Worm (Caenorhabditis elegans) whole organism, mixed stage, embryonic: Measurements from ENCODE around the gene fbxa-1.

ENCODE experiments used
- M03D4.4 ChIP-seq: sonication (generic microtip); optimal IDR thresholded peaks from 2 replicates; lab custom pipeline; 2017; ENCODE audit warnings: mild to moderate bottlenecking, missing genetic modification characterization, missing compliant biosample characterization
- blmp-1 ChIP-seq: fragments of 150-350 bp; optimal IDR thresholded peaks from 2 replicates; lab custom pipeline; 2014; ENCODE audit warnings: missing biosample characterization, missing genetic modification characterization
- ceh-39 ChIP-seq: fragments of 150-350 bp; optimal IDR thresholded peaks from 2 replicates; lab custom pipeline; 2014; ENCODE audit warnings: missing biosample characterization, missing genetic modification characterization
- ceh-43 ChIP-seq: fragments of 200-800 bp; sonication (Bioruptor generic); optimal IDR thresholded peaks from 2 replicates; lab custom pipeline; 2018; ENCODE audit warnings: mild to moderate bottlenecking, missing genetic modification characterization, moderate library complexity, missing compliant biosample characterization
- ceh-83 ChIP-seq: fragments of 200-800 bp; sonication (Bioruptor generic); optimal IDR thresholded peaks from 2 replicates; lab custom pipeline; 2018; ENCODE audit warnings: mild to moderate bottlenecking, missing genetic modification characterization, missing compliant biosample characterization
- ces-1 ChIP-seq: fragments of 150-350 bp; optimal IDR thresholded peaks from 2 replicates; lab custom pipeline; 2014; ENCODE audit warnings: missing biosample characterization, missing genetic modification reagents, missing genetic modification characterization
- cnd-1 ChIP-seq: fragments of 200-800 bp; sonication (Bioruptor generic); optimal IDR thresholded peaks from 2 replicates; lab custom pipeline; 2018; ENCODE audit warnings: mild to moderate bottlenecking, missing genetic modification characterization, missing compliant biosample characterization
- elt-1 ChIP-seq: sonication (generic microtip); optimal IDR thresholded peaks from 2 replicates; lab custom pipeline; 2017; ENCODE audit warnings: missing genetic modification characterization, mild to moderate bottlenecking, missing compliant biosample characterization, antibody characterized with exemption, moderate library complexity, borderline replicate concordance; ENCODE audit not compliant: insufficient read depth
- elt-3 ChIP-seq: fragments of 150-350 bp; optimal IDR thresholded peaks from 2 replicates; lab custom pipeline; 2014; ENCODE audit warnings: missing biosample characterization, missing genetic modification characterization
- flh-1 ChIP-seq: fragments of 200-800 bp; sonication (Bioruptor generic); optimal IDR thresholded peaks from 2 replicates; lab custom pipeline; 2018; ENCODE audit warnings: mild to moderate bottlenecking, missing genetic modification characterization, moderate library complexity, missing compliant biosample characterization
- hlh-1 ChIP-seq: fragments of 150-350 bp; optimal IDR thresholded peaks from 2 replicates; lab custom pipeline; 2014; ENCODE audit warnings: missing biosample characterization, missing genetic modification reagents, missing genetic modification characterization
- lin-13 ChIP-seq: fragments of 150-350 bp; optimal IDR thresholded peaks from 2 replicates; lab custom pipeline; 2014; ENCODE audit warnings: missing biosample characterization, missing genetic modification characterization
- lin-32 ChIP-seq: fragments of 200-800 bp; sonication (Bioruptor generic); optimal IDR thresholded peaks from 2 replicates; lab custom pipeline; 2018; ENCODE audit warnings: mild to moderate bottlenecking, missing genetic modification characterization, missing compliant biosample characterization
- lsy-2 ChIP-seq: fragments of 150-350 bp; optimal IDR thresholded peaks from 2 replicates; lab custom pipeline; 2014; ENCODE audit warnings: missing biosample characterization, missing genetic modification characterization
- mab-5 ChIP-seq: fragments of 150-350 bp; optimal IDR thresholded peaks from 2 replicates; lab custom pipeline; 2014; ENCODE audit warnings: missing biosample characterization, missing genetic modification characterization
- mep-1 ChIP-seq: fragments of 150-350 bp; optimal IDR thresholded peaks from 2 replicates; lab custom pipeline; 2017; ENCODE audit warnings: missing biosample characterization, missing genetic modification reagents, missing genetic modification characterization, inconsistent platforms
- mls-2 ChIP-seq: sonication (generic microtip); optimal IDR thresholded peaks from 2 replicates; lab custom pipeline; 2016; ENCODE audit warnings: mild to moderate bottlenecking, missing genetic modification characterization, moderate library complexity, missing compliant biosample characterization
- nhr-237 ChIP-seq: fragments of 150-350 bp; optimal IDR thresholded peaks from 2 replicates; lab custom pipeline; 2014; ENCODE audit warnings: missing biosample characterization, missing genetic modification characterization
- nhr-28 ChIP-seq: fragments of 150-350 bp; optimal IDR thresholded peaks from 2 replicates; lab custom pipeline; 2014; ENCODE audit warnings: missing biosample characterization, missing genetic modification characterization
- nhr-76 ChIP-seq: sonication (generic microtip); optimal IDR thresholded peaks from 2 replicates; lab custom pipeline; 2017; ENCODE audit warnings: missing biosample characterization, missing genetic modification characterization
- pha-4 ChIP-seq: fragments of 150-350 bp; optimal IDR thresholded peaks from 2 replicates; lab custom pipeline; 2018; ENCODE audit warnings: missing biosample characterization, missing genetic modification reagents, missing genetic modification characterization
- sem-2 ChIP-seq: fragments of 200-800 bp; sonication (Bioruptor generic); optimal IDR thresholded peaks from 2 replicates; lab custom pipeline; 2018; ENCODE audit warnings: mild to moderate bottlenecking, missing genetic modification characterization, missing compliant biosample characterization
- snpc-4 ChIP-seq: fragments of 150-350 bp; optimal IDR thresholded peaks from 2 replicates; lab custom pipeline; 2014; ENCODE audit warnings: missing biosample characterization, missing genetic modification characterization
- sptf-1 ChIP-seq: sonication (generic microtip); optimal IDR thresholded peaks from 2 replicates; lab custom pipeline; 2017; ENCODE audit warnings: mild to moderate bottlenecking, missing genetic modification characterization, moderate library complexity, missing compliant biosample characterization
- tbx-8 ChIP-seq: fragments of 200-800 bp; sonication (Bioruptor generic); optimal IDR thresholded peaks from 2 replicates; lab custom pipeline; 2018; ENCODE audit warnings: mild to moderate bottlenecking, missing genetic modification characterization, moderate library complexity, missing compliant biosample characterization
- unc-120 ChIP-seq: sonication (generic microtip); optimal IDR thresholded peaks from 2 replicates; lab custom pipeline; 2017; ENCODE audit warnings: missing genetic modification characterization, missing compliant biosample characterization; ENCODE audit not compliant: poor library complexity, severe bottlenecking
- unc-39 ChIP-seq: fragments of 150-350 bp; optimal IDR thresholded peaks from 2 replicates; lab custom pipeline; 2014; ENCODE audit warnings: missing biosample characterization, missing genetic modification characterization
- unc-62 ChIP-seq: fragments of 150-350 bp; optimal IDR thresholded peaks from 2 replicates; lab custom pipeline; 2014; ENCODE audit warnings: missing biosample characterization, missing genetic modification reagents, missing genetic modification characterization
- zip-8 ChIP-seq: fragments of 150-350 bp; optimal IDR thresholded peaks from 2 replicates; lab custom pipeline; 2014; ENCODE audit warnings: missing biosample characterization, missing genetic modification characterization

Gene fbxa-1

DNA sequence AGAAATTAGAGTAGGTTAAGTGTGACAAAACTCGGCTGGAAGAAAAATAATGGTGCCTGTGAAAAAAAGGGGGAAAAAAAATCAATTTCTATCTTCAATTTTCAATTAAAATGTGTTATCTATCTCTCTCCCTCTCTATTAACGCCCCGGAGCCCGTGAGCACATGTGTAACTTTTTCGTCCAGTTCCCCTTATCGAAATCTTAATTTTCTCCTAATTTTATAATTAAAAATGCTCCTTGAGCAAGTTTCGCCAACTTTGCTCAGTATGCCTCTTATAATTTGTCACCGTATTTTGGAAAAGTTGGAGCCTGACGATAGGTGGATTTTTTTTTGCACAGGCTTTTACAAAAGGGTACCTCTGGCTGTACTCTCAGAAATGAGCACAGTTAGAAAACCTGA, at the start of gene fbxa-1, which contains the start of gene Y54F10BM.20:
Gene fbxa-1, minus strand, starts transcription at position 101 of the 400 bp plus-strand sequence.
Gene Y54F10BM.20, plus strand, starts transcription at position 231 of the 400 bp plus-strand sequence.
- no peak for TF ChIP-seq nhr-237 (tag; lab: Kevin White, UChicago)
- TF ChIP-seq elt-1 (tag; lab: Kevin White, UChicago), result no peak
- no peak for TF ChIP-seq hlh-1 (tag; lab: Kevin White, UChicago)
- TF ChIP-seq ceh-83 (GFP tag; lab: Kevin White, UChicago), result no peak
- TF ChIP-seq lin-32 (GFP tag; lab: Kevin White, UChicago), result no peak
- no peak for TF ChIP-seq ces-1 (GFP tag; lab: Kevin White, UChicago)

DNA sequence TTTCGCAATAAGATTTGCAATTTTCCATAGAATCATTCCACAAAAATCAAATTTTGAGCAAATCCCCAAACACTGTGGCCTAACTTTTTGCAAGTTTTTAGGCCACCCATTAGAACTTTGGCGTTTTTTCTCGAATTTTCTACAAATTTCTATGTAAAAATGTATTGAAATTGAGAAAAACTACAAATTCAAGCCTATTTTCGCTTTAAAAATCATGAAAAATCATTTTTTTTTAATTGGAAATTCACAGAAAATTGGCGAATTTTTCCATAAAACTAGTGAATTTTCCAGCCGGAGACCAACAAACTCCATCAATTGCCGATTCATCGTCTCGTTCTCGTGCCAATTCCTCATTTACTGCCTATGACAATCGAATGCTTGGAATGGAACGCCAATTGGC, 42.0 kb upstream of the fbxa-1 start:
- no peak for TF ChIP-seq mls-2 (tag; lab: Kevin White, UChicago)
- TF ChIP-seq pha-4 (tag; lab: Kevin White, UChicago), result no peak
- TF ChIP-seq flh-1, result no peak
- no peak for TF ChIP-seq lsy-2 (tag; lab: Kevin White, UChicago)

DNA sequence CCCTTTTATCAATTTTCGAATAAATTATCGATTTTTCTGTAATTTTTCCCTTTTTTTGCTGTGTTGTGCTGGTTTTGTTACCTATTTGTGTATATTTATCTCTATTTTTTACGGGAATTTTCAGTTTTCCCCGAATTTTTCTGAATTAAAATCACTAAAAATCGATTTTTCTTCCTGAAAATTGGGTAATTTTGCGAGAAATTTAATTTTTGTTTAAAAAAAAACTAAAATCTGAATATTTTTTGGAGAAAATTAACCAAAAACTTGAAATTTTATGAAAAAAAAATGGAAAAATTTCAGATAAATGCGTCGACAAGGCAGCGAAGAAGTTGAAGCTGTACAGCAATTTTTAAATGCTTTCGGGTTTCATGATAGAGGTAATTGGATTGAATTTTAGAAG, 39.4 kb upstream of the fbxa-1 start, which contains the start of gene gip-1:
Gene gip-1, plus strand, starts transcription at position 301 of the 400 bp plus-strand sequence.
- TF ChIP-seq unc-120 (tag; lab: Kevin White, UChicago), result no peak
- no peak for TF ChIP-seq elt-3 (tag; lab: Kevin White, UChicago)
- TF ChIP-seq nhr-76 (tag; lab: Kevin White, UChicago), result no peak
- no peak for TF ChIP-seq ceh-39 (tag; lab: Kevin White, UChicago)
- no peak for TF ChIP-seq ceh-43 (GFP tag; lab: Kevin White, UChicago)
- no peak for TF ChIP-seq ceh-83 (GFP tag; lab: Kevin White, UChicago)
- TF ChIP-seq hlh-1 (tag; lab: Kevin White, UChicago), result no peak
- no peak for TF ChIP-seq blmp-1 (tag; lab: Kevin White, UChicago)
- no peak for TF ChIP-seq tbx-8 (GFP tag; lab: Kevin White, UChicago)
- TF ChIP-seq ces-1 (GFP tag; lab: Kevin White, UChicago), result no peak
- TF ChIP-seq mep-1 (tag; lab: Kevin White, UChicago), result no peak
- TF ChIP-seq zip-8, result no peak
- no peak for TF ChIP-seq lsy-2 (tag; lab: Kevin White, UChicago)
- TF ChIP-seq mab-5 (tag; lab: Kevin White, UChicago), result no peak
- TF ChIP-seq sem-2, result no peak
- no peak for TF ChIP-seq unc-39 (tag; lab: Kevin White, UChicago)
- TF ChIP-seq M03D4.4 (tag; lab: Kevin White, UChicago), result no peak
- no peak for TF ChIP-seq snpc-4 (tag; lab: Kevin White, UChicago)
- TF ChIP-seq, all 35 proteins: peak for 0

DNA sequence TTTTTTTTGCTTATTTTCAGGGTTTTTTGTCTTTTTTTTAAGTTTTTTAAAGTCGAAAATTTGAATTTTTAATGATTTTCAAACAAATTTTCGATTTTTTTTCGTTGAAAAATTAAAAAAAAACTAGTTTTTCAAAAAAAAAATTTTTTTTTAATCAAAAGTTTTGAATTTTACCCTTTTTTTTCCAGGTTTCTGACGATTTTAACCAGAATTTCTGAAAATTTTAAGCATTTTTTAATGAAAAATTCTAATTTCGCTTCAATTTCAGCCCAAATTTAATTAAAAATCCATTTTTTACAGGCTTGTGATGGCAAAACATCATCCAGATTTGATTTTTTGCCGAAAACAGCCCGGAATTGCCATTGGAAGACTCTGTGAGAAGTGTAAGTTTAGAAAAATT, 35.3 kb upstream of the fbxa-1 start, which contains the start of gene phf-5:
Gene phf-5, plus strand, starts transcription at position 301 of the 400 bp plus-strand sequence.
- TF ChIP-seq nhr-76 (tag; lab: Kevin White, UChicago) (no peak), lin-32 (GFP tag; lab: Kevin White, UChicago) (no peak), elt-1 (tag; lab: Kevin White, UChicago) (no peak), elt-3 (tag; lab: Kevin White, UChicago) (no peak), mab-5 (tag; lab: Kevin White, UChicago) (no peak), hlh-1 (tag; lab: Kevin White, UChicago) (no peak), nhr-28 (tag; lab: Kevin White, UChicago) (no peak), unc-39 (tag; lab: Kevin White, UChicago) (no peak), nhr-237 (tag; lab: Kevin White, UChicago) (no peak), blmp-1 (tag; lab: Kevin White, UChicago) (no peak), lin-13 (no peak), ceh-83 (GFP tag; lab: Kevin White, UChicago) (no peak), cnd-1 (tag; lab: Kevin White, UChicago) (no peak), snpc-4 (tag; lab: Kevin White, UChicago) (no peak), lsy-2 (tag; lab: Kevin White, UChicago) (no peak), unc-62 (GFP tag; lab: Kevin White, UChicago) (no peak)

DNA sequence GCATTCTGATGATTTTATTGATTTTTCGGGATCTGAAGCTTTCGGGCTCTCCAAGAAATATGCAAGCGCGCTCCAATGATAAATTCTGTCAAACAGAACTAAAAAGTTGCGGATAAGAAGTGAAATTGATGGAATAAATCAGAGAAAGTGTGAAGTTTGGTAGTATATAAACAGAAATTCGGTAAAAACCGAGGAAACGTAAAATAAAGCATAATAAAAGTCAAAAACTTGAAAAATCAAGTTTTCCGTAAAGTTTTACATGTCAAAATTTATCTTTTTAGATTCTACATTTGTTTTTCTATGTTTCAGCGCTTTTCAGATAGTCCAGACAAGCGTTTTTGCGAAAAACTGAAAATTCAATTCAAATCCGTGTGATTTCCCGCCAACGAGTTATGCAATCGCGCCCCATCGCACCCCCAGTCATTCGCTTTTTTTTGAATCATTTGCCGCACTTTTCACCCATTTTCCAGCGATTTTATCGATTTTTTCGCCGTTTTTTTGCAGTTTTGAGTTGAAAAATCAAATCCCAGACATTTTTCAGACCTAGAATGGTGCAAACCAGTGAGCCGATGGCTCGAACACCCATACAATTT, 23.2 kb upstream of the fbxa-1 start, which contains the start of the genes Y54F10BM.13 and ppm-1.D:
Gene Y54F10BM.13, minus strand, starts transcription at position 51 of the 593 bp plus-strand sequence.
Gene ppm-1.D, plus strand, starts transcription at position 540 of the 593 bp plus-strand sequence.
- no peak for TF ChIP-seq elt-3 (tag; lab: Kevin White, UChicago)
- peak; percentile 44 for TF ChIP-seq lsy-2 (tag; lab: Kevin White, UChicago)
- no peak for TF ChIP-seq snpc-4 (tag; lab: Kevin White, UChicago)
- peak; percentile 28 for TF ChIP-seq sptf-1 (tag; lab: Kevin White, UChicago)
